Worm (Caenorhabditis elegans) whole organism, mixed stage, embryonic: ENCODE results near the gene C16C4.1.

Source experiments
- mep-1 ChIP-seq: fragments of 150-350 bp; optimal IDR thresholded peaks from 2 replicates; lab custom pipeline; 2017; ENCODE audit warnings: missing biosample characterization, missing genetic modification reagents, missing genetic modification characterization, inconsistent platforms
- pha-4 ChIP-seq: fragments of 150-350 bp; optimal IDR thresholded peaks from 2 replicates; lab custom pipeline; 2018; ENCODE audit warnings: missing biosample characterization, missing genetic modification reagents, missing genetic modification characterization
- unc-62 ChIP-seq: fragments of 150-350 bp; optimal IDR thresholded peaks from 2 replicates; lab custom pipeline; 2014; ENCODE audit warnings: missing biosample characterization, missing genetic modification reagents, missing genetic modification characterization

ce11 chrII:1851716-1852115 is 42.3 kb upstream of the C16C4.1 start:
- TF ChIP-seq mep-1 (tag; lab: Kevin White, UChicago) = no peak
- no peak for TF ChIP-seq pha-4 (tag; lab: Kevin White, UChicago)
- no peak for TF ChIP-seq unc-62
